Worm (Caenorhabditis elegans) whole organism, mixed stage, embryonic: ENCODE measurements around the gene srsx-10.

ENCODE experiments used
- ces-1 ChIP-seq: fragments of 150-350 bp; optimal IDR thresholded peaks from 2 replicates; lab custom pipeline; 2014; ENCODE audit warnings: missing biosample characterization, missing genetic modification reagents, missing genetic modification characterization
- mep-1 ChIP-seq: fragments of 150-350 bp; optimal IDR thresholded peaks from 2 replicates; lab custom pipeline; 2017; ENCODE audit warnings: missing biosample characterization, missing genetic modification reagents, missing genetic modification characterization, inconsistent platforms
- ztf-11 ChIP-seq: fragments of 150-350 bp; optimal IDR thresholded peaks from 2 replicates; lab custom pipeline; 2014; ENCODE audit warnings: missing biosample characterization, missing genetic modification characterization

- no peak for TF ChIP-seq ces-1 (GFP tag; lab: Kevin White, UChicago)
- no peak for TF ChIP-seq ztf-11
- no peak for TF ChIP-seq mep-1 (tag; lab: Kevin White, UChicago)
Measured at ce11 chrV:5018810-5019274, 44.3 kb upstream of the srsx-10 start, which contains the start of gene srr-4.
